Fruit fly (Drosophila melanogaster) whole organism, embryonic: ENCODE data around the gene CG11768.

Source experiments
- B-H1 ChIP-seq: fragments of 200-800 bp; sonication (Bioruptor generic); IDR thresholded peaks from 3 replicates; pipeline ENCODE4 v1.3.6; 2022; ENCODE audit warnings: missing biosample characterization, missing genetic modification characterization
- B-H2 ChIP-seq: fragments of 200-800 bp; sonication (Bioruptor generic); optimal IDR thresholded peaks from 2 replicates; lab custom pipeline; 2018; ENCODE audit warnings: missing biosample characterization, mild to moderate bottlenecking, missing genetic modification characterization
- Bdp1 ChIP-seq: fragments of 200-800 bp; sonication (Bioruptor generic); optimal IDR thresholded peaks from 3 replicates; lab custom pipeline; 2016; ENCODE audit warnings: missing biosample characterization, missing genetic modification characterization
- CG10654 ChIP-seq: fragments of 200-800 bp; sonication (Bioruptor generic); optimal IDR thresholded peaks from 2 replicates; lab custom pipeline; 2016; ENCODE audit warnings: missing biosample characterization, missing genetic modification characterization
- CG11093 ChIP-seq: fragments of 200-800 bp; sonication (Bioruptor generic); IDR thresholded peaks from 3 replicates; pipeline ENCODE4 v1.3.6; 2022; ENCODE audit warnings: missing biosample characterization, missing genetic modification characterization
- CG13123 ChIP-seq: fragments of 200-800 bp; sonication (Bioruptor generic); optimal IDR thresholded peaks from 2 replicates; lab custom pipeline; 2016; ENCODE audit warnings: missing biosample characterization, missing genetic modification characterization
- CG13775 ChIP-seq: fragments of 200-800 bp; sonication (Bioruptor generic); optimal IDR thresholded peaks from 3 replicates; lab custom pipeline; 2017; ENCODE audit warnings: missing biosample characterization, mild to moderate bottlenecking, missing genetic modification characterization
- CG14710 ChIP-seq: fragments of 200-800 bp; sonication (Bioruptor generic); optimal IDR thresholded peaks from 3 replicates; lab custom pipeline; 2019; ENCODE audit warnings: missing biosample characterization, mild to moderate bottlenecking, missing genetic modification characterization, moderate library complexity
- CG15269 ChIP-seq: fragments of 200-800 bp; sonication (Bioruptor generic); optimal IDR thresholded peaks from 2 replicates; lab custom pipeline; 2018; ENCODE audit warnings: missing biosample characterization, mild to moderate bottlenecking, missing genetic modification characterization, moderate library complexity
- CG15601 ChIP-seq: fragments of 200-800 bp; sonication (Bioruptor generic); optimal IDR thresholded peaks from 3 replicates; lab custom pipeline; 2019; ENCODE audit warnings: missing biosample characterization, mild to moderate bottlenecking, missing genetic modification characterization, moderate library complexity
- CG17829 ChIP-seq: fragments of 200-800 bp; optimal IDR thresholded peaks from 2 replicates; lab custom pipeline; 2019; ENCODE audit warnings: missing biosample characterization, mild to moderate bottlenecking, missing genetic modification characterization, moderate library complexity
- CG18599 ChIP-seq: fragments of 200-800 bp; sonication (Bioruptor generic); optimal IDR thresholded peaks from 3 replicates; lab custom pipeline; 2017; ENCODE audit warnings: missing biosample characterization, missing genetic modification characterization, mild to moderate bottlenecking, moderate library complexity, missing genetic modification reagents
- CG2116 ChIP-seq: fragments of 200-800 bp; sonication (Bioruptor generic); optimal IDR thresholded peaks from 3 replicates; lab custom pipeline; 2018; ENCODE audit warnings: missing biosample characterization, mild to moderate bottlenecking, missing genetic modification characterization
- CG2678 ChIP-seq: fragments of 200-800 bp; sonication (Bioruptor generic); optimal IDR thresholded peaks from 3 replicates; lab custom pipeline; 2019; ENCODE audit warnings: missing biosample characterization, mild to moderate bottlenecking, missing genetic modification characterization, moderate library complexity
- CG30431 ChIP-seq: fragments of 200-800 bp; sonication (Bioruptor generic); optimal IDR thresholded peaks from 2 replicates; lab custom pipeline; 2017; ENCODE audit warnings: missing biosample characterization, missing genetic modification characterization
- CG3065 ChIP-seq: fragments of 200-800 bp; sonication (Bioruptor generic); optimal IDR thresholded peaks from 2 replicates; lab custom pipeline; 2016; ENCODE audit warnings: missing biosample characterization, missing genetic modification characterization
- CG31441 ChIP-seq: fragments of 200-800 bp; sonication (Bioruptor generic); IDR thresholded peaks from 2 replicates; pipeline ENCODE4 v1.3.6; 2022; ENCODE audit warnings: missing biosample characterization, missing genetic modification characterization
- CG3281 ChIP-seq: fragments of 200-800 bp; sonication (Bioruptor generic); optimal IDR thresholded peaks from 3 replicates; lab custom pipeline; 2017; ENCODE audit warnings: missing biosample characterization, mild to moderate bottlenecking, missing genetic modification characterization
- CG4328 ChIP-seq: fragments of 200-800 bp; sonication (Bioruptor generic); optimal IDR thresholded peaks from 3 replicates; lab custom pipeline; 2017; ENCODE audit warnings: missing biosample characterization, missing genetic modification reagents, missing genetic modification characterization
- CG5953 ChIP-seq: fragments of 200-800 bp; sonication (Bioruptor generic); IDR thresholded peaks from 2 replicates; pipeline ENCODE4 v1.3.6; 2022; ENCODE audit warnings: missing biosample characterization, missing genetic modification characterization
- CG7357 ChIP-seq: fragments of 200-800 bp; sonication (Bioruptor generic); IDR thresholded peaks from 3 replicates; pipeline ENCODE4 v1.3.6; 2022; ENCODE audit warnings: missing biosample characterization, missing genetic modification characterization
- CG7556 ChIP-seq: fragments of 200-800 bp; sonication (Bioruptor generic); optimal IDR thresholded peaks from 2 replicates; lab custom pipeline; 2017; ENCODE audit warnings: missing biosample characterization, mild to moderate bottlenecking, missing genetic modification characterization
- CG7928 ChIP-seq: fragments of 200-800 bp; sonication (Bioruptor generic); optimal IDR thresholded peaks from 2 replicates; lab custom pipeline; 2017; ENCODE audit warnings: missing biosample characterization, mild to moderate bottlenecking, missing genetic modification characterization
- CG7963 ChIP-seq: fragments of 200-800 bp; sonication (Bioruptor generic); IDR thresholded peaks from 3 replicates; pipeline ENCODE4 v1.3.6; 2022; ENCODE audit warnings: missing biosample characterization, missing genetic modification characterization; ENCODE audit not compliant: partially characterized antibody
- CG8089 ChIP-seq: fragments of 200-800 bp; sonication (Bioruptor generic); optimal IDR thresholded peaks from 3 replicates; lab custom pipeline; 2016; ENCODE audit warnings: missing biosample characterization, missing genetic modification characterization
- CG8944 ChIP-seq: fragments of 200-800 bp; sonication (Bioruptor generic); optimal IDR thresholded peaks from 3 replicates; lab custom pipeline; 2016; ENCODE audit warnings: missing biosample characterization, missing genetic modification characterization
- CG9797 ChIP-seq: fragments of 200-800 bp; sonication (Bioruptor generic); optimal IDR thresholded peaks from 3 replicates; lab custom pipeline; 2018; ENCODE audit warnings: missing biosample characterization, mild to moderate bottlenecking, missing genetic modification characterization
- Dek ChIP-seq: fragments of 200-800 bp; sonication (Bioruptor generic); optimal IDR thresholded peaks from 3 replicates; lab custom pipeline; 2019; ENCODE audit warnings: missing biosample characterization, mild to moderate bottlenecking, missing genetic modification characterization, moderate library complexity
- Dp ChIP-seq: fragments of 200-800 bp; sonication (Bioruptor generic); optimal IDR thresholded peaks from 2 replicates; lab custom pipeline; 2018; ENCODE audit warnings: missing biosample characterization, mild to moderate bottlenecking, missing genetic modification characterization, moderate library complexity
- ERR ChIP-seq: fragments of 200-800 bp; sonication (Bioruptor generic); optimal IDR thresholded peaks from 2 replicates; lab custom pipeline; 2016; ENCODE audit warnings: missing biosample characterization, missing genetic modification characterization
- MESR4 ChIP-seq: fragments of 200-800 bp; sonication (Bioruptor generic); optimal IDR thresholded peaks from 2 replicates; lab custom pipeline; 2018; ENCODE audit warnings: missing biosample characterization, mild to moderate bottlenecking, missing genetic modification characterization, moderate library complexity
- Poxn ChIP-seq: fragments of 200-800 bp; sonication (Bioruptor generic); IDR thresholded peaks from 2 replicates; pipeline ENCODE4 v1.3.6; 2022; ENCODE audit warnings: missing biosample characterization, missing genetic modification characterization
- Side ChIP-seq: fragments of 200-800 bp; sonication (Bioruptor generic); optimal IDR thresholded peaks from 2 replicates; lab custom pipeline; 2016; ENCODE audit warnings: missing biosample characterization, missing genetic modification characterization
- Sin3A ChIP-seq: fragments of >200 bp; optimal IDR thresholded peaks from 2 replicates; lab custom pipeline; 2018
- br ChIP-seq: fragments of >200 bp; optimal IDR thresholded peaks from 2 replicates; lab custom pipeline; 2017
- cas ChIP-seq: fragments of 200-800 bp; sonication (Bioruptor generic); IDR thresholded peaks from 2 replicates; pipeline ENCODE4 v1.3.6; 2022; ENCODE audit warnings: missing biosample characterization, missing genetic modification characterization
- da ChIP-seq: fragments of 200-800 bp; sonication (Bioruptor generic); optimal IDR thresholded peaks from 2 replicates; lab custom pipeline; 2016; ENCODE audit warnings: missing biosample characterization, missing genetic modification characterization
- dimm ChIP-seq: fragments of 200-800 bp; sonication (Bioruptor generic); IDR thresholded peaks from 2 replicates; pipeline ENCODE4 v1.3.6; 2022; ENCODE audit warnings: missing biosample characterization, missing genetic modification characterization
- ewg ChIP-seq: fragments of 200-800 bp; sonication (Bioruptor generic); optimal IDR thresholded peaks from 3 replicates; lab custom pipeline; 2017; ENCODE audit warnings: mild to moderate bottlenecking, missing biosample characterization, missing genetic modification reagents, missing genetic modification characterization
- ftz-f1 ChIP-seq: fragments of 200-800 bp; sonication (Bioruptor generic); optimal IDR thresholded peaks from 2 replicates; lab custom pipeline; 2016; ENCODE audit warnings: missing biosample characterization, missing genetic modification characterization
- gce ChIP-seq: fragments of 200-800 bp; sonication (Bioruptor generic); IDR thresholded peaks from 3 replicates; pipeline ENCODE4 v1.3.6; 2022; ENCODE audit warnings: missing biosample characterization, missing genetic modification characterization
- gcm2 ChIP-seq: fragments of 200-800 bp; sonication (Bioruptor generic); optimal IDR thresholded peaks from 2 replicates; lab custom pipeline; 2016; ENCODE audit warnings: missing biosample characterization, missing genetic modification characterization
- gsb-n ChIP-seq: fragments of 200-800 bp; sonication (Bioruptor generic); optimal IDR thresholded peaks from 3 replicates; lab custom pipeline; 2018; ENCODE audit warnings: missing biosample characterization, mild to moderate bottlenecking, missing genetic modification characterization
- h ChIP-seq: fragments of >200 bp; optimal IDR thresholded peaks from 2 replicates; lab custom pipeline; 2017
- lilli ChIP-seq: fragments of 200-800 bp; sonication (Bioruptor generic); optimal IDR thresholded peaks from 3 replicates; lab custom pipeline; 2016; ENCODE audit warnings: missing biosample characterization, missing genetic modification characterization
- mam ChIP-seq: fragments of 200-800 bp; sonication (Bioruptor generic); optimal IDR thresholded peaks from 3 replicates; lab custom pipeline; 2016; ENCODE audit warnings: missing biosample characterization, missing genetic modification characterization
- so ChIP-seq: fragments of 200-800 bp; sonication (Bioruptor generic); IDR thresholded peaks from 3 replicates; pipeline ENCODE4 v1.3.6; 2022; ENCODE audit warnings: missing biosample characterization, missing genetic modification characterization
- sqz ChIP-seq: fragments of 200-800 bp; sonication (Bioruptor generic); optimal IDR thresholded peaks from 3 replicates; lab custom pipeline; 2018; ENCODE audit warnings: missing biosample characterization, mild to moderate bottlenecking, missing genetic modification characterization
- stc ChIP-seq: fragments of 200-800 bp; sonication (Bioruptor generic); IDR thresholded peaks from 2 replicates; pipeline ENCODE4 v1.3.6; 2022; ENCODE audit warnings: missing biosample characterization, missing genetic modification characterization
- tgo ChIP-seq: fragments of 200-800 bp; sonication (Bioruptor generic); IDR thresholded peaks from 3 replicates; pipeline ENCODE4 v1.3.6; 2022; ENCODE audit warnings: missing biosample characterization, missing genetic modification characterization
- z ChIP-seq: fragments of 200-800 bp; sonication (Bioruptor generic); IDR thresholded peaks from 3 replicates; pipeline ENCODE4 v1.3.6; 2022; ENCODE audit warnings: missing biosample characterization, missing genetic modification characterization
- zfh1 ChIP-seq: fragments of 200-800 bp; sonication (Bioruptor generic); IDR thresholded peaks from 3 replicates; pipeline ENCODE4 v1.3.6; 2022; ENCODE audit warnings: missing biosample characterization, missing genetic modification characterization

Gene CG11768

DNA sequence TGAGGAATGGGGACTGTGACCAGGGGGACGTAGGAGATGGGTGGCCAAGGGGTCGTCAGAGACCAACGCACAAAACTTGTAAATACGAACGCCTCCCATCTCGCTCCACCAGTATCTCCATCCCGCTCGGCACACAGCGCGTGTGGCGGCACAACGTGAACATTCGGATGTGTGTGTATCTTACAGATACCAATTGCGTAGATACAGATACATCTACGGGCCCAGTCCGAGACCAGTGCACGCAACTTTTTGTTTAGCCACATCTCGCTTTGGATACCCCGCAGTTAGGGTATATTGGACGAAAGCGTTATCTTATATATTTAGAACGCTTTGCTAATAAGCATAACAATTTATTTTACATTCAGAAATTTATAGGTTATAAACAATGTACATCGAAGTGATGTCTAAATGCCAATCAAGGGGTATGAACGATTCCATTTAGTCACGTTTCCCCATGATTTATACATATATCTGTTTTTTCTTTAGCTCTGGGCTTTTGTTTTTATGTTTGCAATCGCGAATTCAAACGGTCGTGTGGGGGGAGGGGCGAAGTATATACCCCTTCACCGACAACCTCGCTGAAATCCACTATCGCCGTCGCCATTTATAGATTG is 43.4 kb upstream of the CG11768 start (continued):
- TF ChIP-seq Dek (tag; lab: Kevin White, UChicago) (peak; percentile 99), ERR (GFP tag; lab: Kevin White, UChicago) (peak; percentile 98), CG2116 (GFP tag; lab: Kevin White, UChicago) (peak; percentile 81), B-H1 (peak; percentile 98), z (GFP tag; lab: Robert Waterston, UW) (peak; percentile 75; the same call in 2 of the 3 replicates), br (lab: Kevin White, UChicago) (no peak), Dp (GFP tag; lab: Kevin White, UChicago) (peak; percentile 37), so (peak; percentile 99), CG13123 (peak; percentile 97), B-H2 (GFP tag; lab: Kevin White, UChicago) (peak; percentile 96), CG7928 (GFP tag; lab: Kevin White, UChicago) (peak; percentile 86), sqz (GFP tag; lab: Kevin White, UChicago) (peak; percentile 97), h (no peak), CG7357 (GFP tag; lab: Robert Waterston, UW) (peak; percentile 94), da (peak; percentile 96), zfh1 (GFP tag; lab: Robert Waterston, UW) (peak; percentile 99), CG7556 (peak; percentile 98), ewg (GFP tag; lab: Kevin White, UChicago) (peak; percentile 97), Side (GFP tag; lab: Kevin White, UChicago) (peak; percentile 99), Bdp1 (GFP tag; lab: Kevin White, UChicago) (peak; percentile 94), mam (GFP tag; lab: Kevin White, UChicago) (peak; percentile 99), ftz-f1 (GFP tag; lab: Kevin White, UChicago) (peak; percentile 91), CG17829 (tag; lab: Kevin White, UChicago) (peak; percentile 99), gsb-n (tag; lab: Kevin White, UChicago) (peak; percentile 97), Poxn (peak; percentile 98), CG15269 (tag; lab: Kevin White, UChicago) (peak; percentile 99), CG7963 (GFP tag; lab: Robert Waterston, UW) (no peak), CG11093 (GFP tag; lab: Robert Waterston, UW) (peak; percentile 98), Sin3A (lab: Kevin White, UChicago) (no peak), CG9797 (GFP tag; lab: Kevin White, UChicago) (peak; percentile 44), dimm (GFP tag; lab: Robert Waterston, UW) (peak; percentile 98), CG8944 (GFP tag; lab: Kevin White, UChicago) (peak; percentile 98), tgo (GFP tag; lab: Robert Waterston, UW) (peak; percentile 99), lilli (GFP tag; lab: Kevin White, UChicago) (peak; percentile 100), CG31441 (GFP tag; lab: Robert Waterston, UW) (peak; percentile 88), CG10654 (GFP tag; lab: Kevin White, UChicago) (peak; percentile 98), gcm2 (GFP tag; lab: Kevin White, UChicago) (peak; percentile 98), MESR4 (GFP tag; lab: Kevin White, UChicago) (peak; percentile 87), CG8089 (GFP tag; lab: Kevin White, UChicago) (peak; percentile 98), CG5953 (GFP tag; lab: Robert Waterston, UW) (peak; percentile 98), CG30431 (peak; percentile 97), CG13775 (peak; percentile 97), CG14710 (tag; lab: Kevin White, UChicago) (peak; percentile 96), stc (GFP tag; lab: Robert Waterston, UW) (peak; percentile 98), CG18599 (GFP tag; lab: Kevin White, UChicago) (peak; percentile 99), CG3065 (GFP tag; lab: Kevin White, UChicago) (peak; percentile 95), CG15601 (peak; percentile 97), CG4328 (peak; percentile 96), CG3281 (peak; percentile 99), cas (GFP tag; lab: Robert Waterston, UW) (peak; percentile 97), gce (GFP tag; lab: Robert Waterston, UW) (peak; percentile 98), CG2678 (tag; lab: Kevin White, UChicago) (peak; percentile 99)
